Fruit fly (Drosophila melanogaster) whole organism, wandering third instar larva: ENCODE results near the gene LanB1.

Source experiments
- Abd-B ChIP-seq: fragments of >200 bp; optimal IDR thresholded peaks from 2 replicates; lab custom pipeline; 2017; ENCODE audit warnings: missing biosample characterization, missing genetic modification characterization
- CG32264 ChIP-seq: fragments of 200-800 bp; sonication (Bioruptor generic); optimal IDR thresholded peaks from 2 replicates; lab custom pipeline; 2016; ENCODE audit warnings: missing biosample characterization, missing genetic modification characterization
- CG9705 ChIP-seq: fragments of 200-800 bp; sonication (Bioruptor generic); optimal IDR thresholded peaks from 2 replicates; lab custom pipeline; 2018; ENCODE audit warnings: missing biosample characterization, mild to moderate bottlenecking, missing genetic modification characterization
- CrebA ChIP-seq: fragments of 200-800 bp; sonication (Bioruptor generic); optimal IDR thresholded peaks from 2 replicates; lab custom pipeline; 2016; ENCODE audit warnings: missing biosample characterization, mild to moderate bottlenecking, missing genetic modification characterization, borderline replicate concordance
- Dfd ChIP-seq: fragments of >200 bp; optimal IDR thresholded peaks from 2 replicates; lab custom pipeline; 2017; ENCODE audit warnings: missing biosample characterization, missing genetic modification characterization
- Dif ChIP-seq: fragments of 200-275, 200-300 bp; sonication (Bioruptor generic); optimal IDR thresholded peaks from 2 replicates; lab custom pipeline; 2018; ENCODE audit warnings: missing biosample characterization, missing genetic modification characterization; ENCODE audit not compliant: partially characterized antibody
- GATAd ChIP-seq: sonication (Bioruptor generic); optimal IDR thresholded peaks from 2 replicates; lab custom pipeline; 2016; ENCODE audit warnings: missing biosample characterization, missing genetic modification characterization
- HLH106 ChIP-seq: fragments of 200-800 bp; optimal IDR thresholded peaks from 3 replicates; lab custom pipeline; 2019; ENCODE audit warnings: missing biosample characterization, mild to moderate bottlenecking, missing genetic modification characterization, moderate library complexity
- Hnf4 ChIP-seq: fragments of 200-800 bp; sonication (Bioruptor generic); optimal IDR thresholded peaks from 2 replicates; lab custom pipeline; 2016; ENCODE audit warnings: missing biosample characterization, mild to moderate bottlenecking, missing genetic modification characterization
- Hr78 ChIP-seq: fragments of >200 bp; optimal IDR thresholded peaks from 2 replicates; lab custom pipeline; 2017; ENCODE audit warnings: missing biosample characterization, missing genetic modification characterization
- Hr83 ChIP-seq: fragments of 200-300 bp; sonication (Bioruptor generic); optimal IDR thresholded peaks from 2 replicates; lab custom pipeline; 2016; ENCODE audit warnings: missing biosample characterization, mild to moderate bottlenecking, missing genetic modification characterization, moderate library complexity; ENCODE audit not compliant: poor library complexity, severe bottlenecking
- Jra ChIP-seq: sonication (Bioruptor generic); optimal IDR thresholded peaks from 2 replicates; lab custom pipeline; 2016; ENCODE audit warnings: missing biosample characterization, missing genetic modification characterization
- Mio ChIP-seq: sonication (Bioruptor generic); optimal IDR thresholded peaks from 2 replicates; lab custom pipeline; 2016; ENCODE audit warnings: missing biosample characterization, missing genetic modification characterization
- Myc ChIP-seq: fragments of >200 bp; optimal IDR thresholded peaks from 2 replicates; lab custom pipeline; 2017
- N ChIP-seq: fragments of >200 bp; optimal IDR thresholded peaks from 2 replicates; lab custom pipeline; 2018; ENCODE audit warnings: missing biosample characterization, missing external identifiers, missing genetic modification characterization
- OdsH ChIP-seq: fragments of 200-800 bp; sonication (Bioruptor generic); optimal IDR thresholded peaks from 2 replicates; lab custom pipeline; 2016; ENCODE audit warnings: missing biosample characterization, mild to moderate bottlenecking, missing genetic modification characterization
- Rel ChIP-seq, 2 experiments: fragments of 200-800 bp; sonication (Bioruptor generic) in 1 of 2; optimal IDR thresholded peaks; 2 replicates in 1 of 2; 3 replicates in 1 of 2; lab custom pipeline; 2016 to 2019; ENCODE audit warnings: mild to moderate bottlenecking in 2 of 2, missing biosample characterization in 2 of 2, missing genetic modification characterization in 2 of 2, moderate library complexity in 1 of 2
- Sp1 ChIP-seq: fragments of 200-800 bp; sonication (Bioruptor generic); optimal IDR thresholded peaks from 3 replicates; lab custom pipeline; 2019; ENCODE audit warnings: missing biosample characterization, mild to moderate bottlenecking, missing genetic modification characterization, moderate library complexity
- Vsx2 ChIP-seq: fragments of 200-300, 225-300 bp; sonication (Bioruptor generic); optimal IDR thresholded peaks from 2 replicates; lab custom pipeline; 2018; ENCODE audit warnings: missing biosample characterization, missing genetic modification characterization; ENCODE audit not compliant: partially characterized antibody
- br ChIP-seq: fragments of 200-800 bp; sonication (Bioruptor generic); optimal IDR thresholded peaks from 2 replicates; lab custom pipeline; 2016; ENCODE audit warnings: missing biosample characterization, missing genetic modification characterization
- brk ChIP-seq: fragments of 200-800 bp; sonication (Bioruptor generic); optimal IDR thresholded peaks from 2 replicates; lab custom pipeline; 2016; ENCODE audit warnings: missing biosample characterization, mild to moderate bottlenecking, missing genetic modification characterization
- dl ChIP-seq, 2 experiments: fragments of 175-275, 200-275 bp in 1 of 2; fragments of 200-275 bp in 1 of 2; sonication (Bioruptor generic); optimal IDR thresholded peaks; lab custom pipeline; 2018; ENCODE audit warnings: mild to moderate bottlenecking in 2 of 2, missing biosample characterization in 2 of 2, missing genetic modification characterization in 2 of 2, moderate library complexity in 2 of 2; ENCODE audit not compliant: partially characterized antibody in 2 of 2, insufficient read depth in 1 of 2
- dmrt93B ChIP-seq: fragments of 200-800 bp; sonication (Bioruptor generic); optimal IDR thresholded peaks from 2 replicates; lab custom pipeline; 2018; ENCODE audit warnings: missing biosample characterization, mild to moderate bottlenecking, missing genetic modification characterization
- dsf ChIP-seq: sonication (Bioruptor generic); optimal IDR thresholded peaks from 2 replicates; lab custom pipeline; 2016; ENCODE audit warnings: missing biosample characterization, missing genetic modification characterization, borderline replicate concordance
- ey ChIP-seq: fragments of 200-800 bp; sonication (Bioruptor generic); optimal IDR thresholded peaks from 2 replicates; lab custom pipeline; 2016; ENCODE audit warnings: missing biosample characterization, missing genetic modification characterization
- foxo ChIP-seq, 2 experiments: fragments of 200-800 bp; sonication (Bioruptor generic); optimal IDR thresholded peaks; 2 replicates in 1 of 2; 3 replicates in 1 of 2; lab custom pipeline; 2016 to 2017; ENCODE audit warnings: missing biosample characterization in 2 of 2, missing genetic modification characterization in 2 of 2
- fru ChIP-seq: fragments of 200-800 bp; sonication (Bioruptor generic); optimal IDR thresholded peaks from 3 replicates; lab custom pipeline; 2016; ENCODE audit warnings: missing biosample characterization, mild to moderate bottlenecking, missing genetic modification characterization
- h ChIP-seq: fragments of 200-800 bp; sonication (Bioruptor generic); optimal IDR thresholded peaks from 3 replicates; lab custom pipeline; 2016; ENCODE audit warnings: missing biosample characterization, mild to moderate bottlenecking, missing genetic modification characterization
- jim ChIP-seq: fragments of 175-275, 200-325 bp; sonication (Bioruptor generic); optimal IDR thresholded peaks from 2 replicates; lab custom pipeline; 2016; ENCODE audit warnings: missing biosample characterization, mild to moderate bottlenecking, missing genetic modification characterization
- lola ChIP-seq: fragments of >200 bp; optimal IDR thresholded peaks from 2 replicates; lab custom pipeline; 2017; ENCODE audit warnings: missing biosample characterization, missing genetic modification characterization
- pan ChIP-seq: fragments of >200 bp; optimal IDR thresholded peaks from 2 replicates; lab custom pipeline; 2017
- psq ChIP-seq: fragments of 200-800 bp; sonication (Bioruptor generic); optimal IDR thresholded peaks from 3 replicates; lab custom pipeline; 2017; ENCODE audit warnings: missing biosample characterization, mild to moderate bottlenecking, missing genetic modification characterization, moderate library complexity
- rgr ChIP-seq: fragments of 200-800 bp; sonication (Bioruptor generic); optimal IDR thresholded peaks from 3 replicates; lab custom pipeline; 2016; ENCODE audit warnings: missing biosample characterization, mild to moderate bottlenecking, missing genetic modification characterization
- sage ChIP-seq: fragments of 200-800 bp; sonication (Bioruptor generic); optimal IDR thresholded peaks from 2 replicates; lab custom pipeline; 2016; ENCODE audit warnings: missing biosample characterization, mild to moderate bottlenecking, missing genetic modification characterization
- sv ChIP-seq: fragments of 200-800 bp; sonication (Bioruptor generic); optimal IDR thresholded peaks from 3 replicates; lab custom pipeline; 2016; ENCODE audit warnings: missing biosample characterization, missing genetic modification characterization
- tai ChIP-seq: sonication (Bioruptor generic); optimal IDR thresholded peaks from 2 replicates; lab custom pipeline; 2016; ENCODE audit warnings: missing biosample characterization, missing genetic modification characterization
- usp ChIP-seq: fragments of >200 bp; optimal IDR thresholded peaks from 2 replicates; lab custom pipeline; 2017; ENCODE audit warnings: missing biosample characterization, missing genetic modification characterization
- woc ChIP-seq: sonication (Bioruptor generic); optimal IDR thresholded peaks from 2 replicates; lab custom pipeline; 2016; ENCODE audit warnings: missing biosample characterization, mild to moderate bottlenecking, missing genetic modification characterization

The LanB1 gene

DNA sequence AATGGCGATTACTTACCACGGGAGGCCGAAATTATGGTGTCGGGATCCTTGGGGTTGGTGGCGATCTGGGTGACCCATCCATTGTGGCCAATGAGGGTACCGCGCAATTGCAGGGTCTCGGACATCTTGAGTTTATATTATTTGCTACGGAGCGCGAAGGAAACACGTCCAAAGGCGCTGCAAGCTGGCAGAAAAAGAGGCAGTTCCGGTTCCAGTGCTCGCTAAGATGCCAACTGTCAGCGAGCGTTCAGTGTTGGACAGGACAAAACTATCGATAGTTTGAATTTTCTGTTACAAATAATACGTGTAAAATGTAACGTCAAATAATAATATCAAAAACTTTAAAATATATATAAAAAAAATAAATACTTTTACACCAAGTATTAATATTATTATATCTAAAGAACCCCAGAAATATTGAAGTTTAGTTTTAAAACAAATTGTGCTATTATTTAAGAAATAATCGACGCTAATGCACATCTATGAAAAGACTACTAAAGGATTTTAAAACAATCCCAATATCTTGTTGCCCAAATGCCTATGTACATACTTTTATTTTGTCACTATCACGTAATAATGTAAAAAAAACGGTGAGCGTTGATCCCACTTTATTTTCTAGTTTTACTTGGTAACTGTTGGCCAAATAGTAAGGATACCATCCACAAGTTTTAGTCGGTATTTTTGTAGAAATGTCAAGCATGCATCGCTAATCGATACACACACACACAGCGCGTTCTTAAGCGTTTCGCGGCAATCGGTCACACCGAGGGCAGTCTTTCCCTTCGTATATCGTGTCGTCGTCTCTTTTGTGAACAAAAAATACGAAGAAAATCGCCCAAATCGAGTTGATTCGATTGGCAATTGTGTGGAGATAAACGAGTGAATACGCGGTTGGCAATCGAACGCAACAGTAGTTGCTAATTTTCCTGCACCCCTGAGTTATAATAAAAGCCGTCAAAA is 16.1 kb downstream of the LanB1 start, which contains the start of the genes Rack1 and mts:
Gene Rack1, minus strand, starts transcription at position 271 of the 960 bp plus-strand sequence.
Gene mts, plus strand, starts transcription at position 606 of the 960 bp plus-strand sequence.
- TF ChIP-seq psq (GFP tag; lab: Kevin White, UChicago): peak; percentile 61
- TF ChIP-seq Mio (GFP tag; lab: Kevin White, UChicago): peak; percentile 74
- TF ChIP-seq Hr78: no peak
- TF ChIP-seq OdsH (GFP tag; lab: Kevin White, UChicago): peak; percentile 72
- peak; percentile 98 for TF ChIP-seq Hr83 (GFP tag; lab: Kevin White, UChicago)
- peak in 1 of 2 experiments; percentile 65 for TF ChIP-seq foxo (GFP tag; optimal IDR thresholded peaks at IDR 0.05; lab: Kevin White, UChicago)
- peak; percentile 71 for TF ChIP-seq sv
- peak; percentile 67 for TF ChIP-seq brk (GFP tag; lab: Kevin White, UChicago)
- no peak for TF ChIP-seq lola (GFP tag; lab: Kevin White, UChicago)
- no peak for TF ChIP-seq dl (GFP tag; optimal IDR thresholded peaks at IDR 0.05; lab: Kevin White, UChicago; ENCODE audit: insufficient read depth in 1 of 2, partially characterized antibody in 2 of 2)
- no peak for TF ChIP-seq usp (GFP tag; lab: Kevin White, UChicago)
- TF ChIP-seq Hnf4 (GFP tag; lab: Kevin White, UChicago): peak; percentile 89
- TF ChIP-seq dsf (GFP tag; lab: Kevin White, UChicago): peak; percentile 29
- TF ChIP-seq HLH106 (tag; lab: Kevin White, UChicago): peak; percentile 79
- peak; percentile 68 for TF ChIP-seq Dif (GFP tag; lab: Kevin White, UChicago)
- peak; percentile 79 for TF ChIP-seq Jra (GFP tag; lab: Kevin White, UChicago)
- TF ChIP-seq Vsx2: no peak
- TF ChIP-seq br (GFP tag; lab: Kevin White, UChicago): peak; percentile 80
- peak; percentile 83 for TF ChIP-seq dmrt93B
- peak; percentile 50 for TF ChIP-seq Myc
- TF ChIP-seq Sp1 (GFP tag; lab: Kevin White, UChicago): peak; percentile 85
- peak; percentile 34 for TF ChIP-seq woc (GFP tag; lab: Kevin White, UChicago)
- TF ChIP-seq pan (lab: Kevin White, UChicago): no peak
- no peak for TF ChIP-seq GATAd
- TF ChIP-seq jim: no peak
- TF ChIP-seq rgr: peak; percentile 92
- TF ChIP-seq CG32264 (GFP tag; lab: Kevin White, UChicago): peak; percentile 26
- peak; percentile 67 for TF ChIP-seq fru (GFP tag; lab: Kevin White, UChicago)
- TF ChIP-seq Abd-B (GFP tag; lab: Kevin White, UChicago): no peak
- no peak for TF ChIP-seq Dfd
- no peak for TF ChIP-seq N (GFP tag; lab: Kevin White, UChicago)
- peak; percentile 83 for TF ChIP-seq CG9705 (GFP tag; lab: Kevin White, UChicago)
- no peak for TF ChIP-seq Rel (GFP tag; optimal IDR thresholded peaks at IDR 0.05; lab: Kevin White, UChicago)
- TF ChIP-seq Rel (tag; optimal IDR thresholded peaks at IDR 0.05; lab: Kevin White, UChicago): peak; percentile 62
- TF ChIP-seq h: peak; percentile 81
- TF ChIP-seq CrebA (GFP tag; lab: Kevin White, UChicago): no peak
- peak; percentile 38 for TF ChIP-seq ey (GFP tag; lab: Kevin White, UChicago)
- peak; percentile 71 for TF ChIP-seq sage
- no peak for TF ChIP-seq tai (GFP tag; lab: Kevin White, UChicago)
- TF ChIP-seq, all 38 proteins: peak for 25

DNA sequence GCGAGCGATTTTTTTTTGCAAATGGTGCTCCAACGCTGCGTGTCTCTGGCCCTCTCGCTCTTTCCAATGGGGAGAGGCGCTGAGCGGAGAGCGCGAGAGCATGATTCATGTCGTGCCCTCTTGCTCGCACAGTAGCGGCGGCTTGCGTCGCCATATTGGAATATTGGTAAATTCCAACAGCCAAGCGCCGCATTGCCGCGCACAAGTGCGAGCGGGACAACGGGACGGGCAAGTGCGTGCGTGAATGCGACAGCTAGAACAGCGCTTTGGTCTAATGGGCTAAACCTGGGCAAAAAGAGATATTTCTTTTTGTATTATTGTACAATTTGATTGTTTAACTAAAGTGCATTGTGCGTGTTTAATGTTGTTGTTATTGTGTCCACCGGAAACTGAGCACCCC is 17.0 kb downstream of the LanB1 start:
- no peak for TF ChIP-seq Vsx2
- no peak for TF ChIP-seq CG32264 (GFP tag; lab: Kevin White, UChicago)
- TF ChIP-seq Jra (GFP tag; lab: Kevin White, UChicago): peak; percentile 87
- TF ChIP-seq pan (lab: Kevin White, UChicago): no peak
- no peak for TF ChIP-seq brk (GFP tag; lab: Kevin White, UChicago)
- no peak for TF ChIP-seq foxo (GFP tag; optimal IDR thresholded peaks at IDR 0.05; lab: Kevin White, UChicago)
- TF ChIP-seq fru (GFP tag; lab: Kevin White, UChicago): peak; percentile 28
- no peak for TF ChIP-seq usp (GFP tag; lab: Kevin White, UChicago)
- TF ChIP-seq Myc: no peak
- TF ChIP-seq GATAd: no peak
- TF ChIP-seq OdsH (GFP tag; lab: Kevin White, UChicago): no peak
- no peak for TF ChIP-seq Sp1 (GFP tag; lab: Kevin White, UChicago)
- peak; percentile 31 for TF ChIP-seq br (GFP tag; lab: Kevin White, UChicago)
- TF ChIP-seq sage: no peak
- TF ChIP-seq dl (GFP tag; optimal IDR thresholded peaks at IDR 0.05; lab: Kevin White, UChicago; ENCODE audit: insufficient read depth in 1 of 2, partially characterized antibody in 2 of 2): peak; percentile 49 to 87
- TF ChIP-seq Hnf4 (GFP tag; lab: Kevin White, UChicago): no peak
- TF ChIP-seq dmrt93B: no peak
- no peak for TF ChIP-seq CrebA (GFP tag; lab: Kevin White, UChicago)
- TF ChIP-seq h: peak; percentile 58
- no peak for TF ChIP-seq Mio (GFP tag; lab: Kevin White, UChicago)
- TF ChIP-seq Rel (GFP tag; optimal IDR thresholded peaks at IDR 0.05; lab: Kevin White, UChicago): no peak
- peak; percentile 39 for TF ChIP-seq Rel (tag; optimal IDR thresholded peaks at IDR 0.05; lab: Kevin White, UChicago)
- TF ChIP-seq Abd-B (GFP tag; lab: Kevin White, UChicago): no peak
- no peak for TF ChIP-seq tai (GFP tag; lab: Kevin White, UChicago)
- TF ChIP-seq rgr: peak; percentile 25
- TF ChIP-seq Hr83 (GFP tag; lab: Kevin White, UChicago): peak; percentile 52
- no peak for TF ChIP-seq jim
- TF ChIP-seq CG9705 (GFP tag; lab: Kevin White, UChicago): peak; percentile 13
- TF ChIP-seq dsf (GFP tag; lab: Kevin White, UChicago): no peak
- TF ChIP-seq psq (GFP tag; lab: Kevin White, UChicago): no peak
- no peak for TF ChIP-seq Hr78
- no peak for TF ChIP-seq woc (GFP tag; lab: Kevin White, UChicago)
- peak; percentile 86 for TF ChIP-seq Dif (GFP tag; lab: Kevin White, UChicago)
- TF ChIP-seq sv: no peak
- peak; percentile 42 for TF ChIP-seq HLH106 (tag; lab: Kevin White, UChicago)
- no peak for TF ChIP-seq Dfd
- TF ChIP-seq, all 38 proteins: peak for 11
